Fruit fly (Drosophila melanogaster) Kc167 (cell line): ENCODE measurements around the gene Pfdn5.

Experiments used
- Myc ChIP-seq: fragments of >200 bp; optimal IDR thresholded peaks from 2 replicates; lab custom pipeline; 2017; ENCODE audit warnings: missing external identifiers
- Sin3A ChIP-seq: fragments of >200 bp; optimal IDR thresholded peaks from 2 replicates; lab custom pipeline; 2018; ENCODE audit warnings: missing external identifiers
- h ChIP-seq: fragments of >200 bp; optimal IDR thresholded peaks from 3 replicates; lab custom pipeline; 2018; ENCODE audit warnings: missing external identifiers
- insv ChIP-seq: fragments of >200 bp; optimal IDR thresholded peaks from 3 replicates; lab custom pipeline; 2018; ENCODE audit warnings: missing external identifiers
- psq ChIP-seq: fragments of >200 bp; optimal IDR thresholded peaks from 2 replicates; lab custom pipeline; 2017; ENCODE audit warnings: missing external identifiers
- ttk ChIP-seq: sonication (Bioruptor generic); optimal IDR thresholded peaks from 2 replicates; lab custom pipeline; 2017; ENCODE audit warnings: missing external identifiers

Pfdn5 gene

DNA sequence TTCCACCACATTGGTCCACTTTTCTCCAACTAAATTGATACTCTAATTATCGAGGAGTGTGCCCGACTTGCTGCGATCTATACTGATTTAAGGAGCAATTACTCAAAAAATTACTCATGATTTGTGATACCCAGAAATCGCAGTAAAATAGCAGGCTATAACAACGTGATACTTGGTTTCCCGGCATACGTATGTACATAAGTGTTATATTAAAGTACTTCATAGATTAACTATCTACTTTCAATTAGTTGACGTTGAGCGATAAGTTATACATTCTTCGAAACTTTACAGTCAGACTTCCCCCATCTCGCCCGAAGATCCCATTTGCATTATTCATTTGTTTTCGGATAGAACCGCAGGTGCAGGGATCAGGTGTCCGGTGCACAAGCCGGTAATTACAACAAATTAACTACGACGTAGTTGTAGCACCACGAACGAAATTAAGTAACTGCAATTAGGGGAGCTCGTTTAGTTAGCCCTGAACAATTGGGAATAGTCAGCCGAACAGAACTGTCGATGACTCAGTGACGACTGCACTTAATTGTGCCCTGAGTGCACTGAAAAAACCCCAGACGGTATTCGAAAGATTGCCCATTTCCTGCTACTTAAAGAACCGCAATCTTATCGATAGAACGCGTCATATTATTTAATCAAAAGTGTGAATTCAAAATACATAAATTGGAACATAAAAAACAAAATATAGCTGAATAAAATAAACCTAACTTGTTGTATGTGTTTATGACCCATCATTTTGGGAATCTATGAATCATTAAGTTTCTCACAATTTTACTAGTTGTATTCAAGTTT, 38.9 kb downstream of the Pfdn5 start:
- no peak for TF ChIP-seq Myc (lab: Kevin White, UChicago)
- no peak for TF ChIP-seq Sin3A (lab: Kevin White, UChicago)
- TF ChIP-seq ttk: no peak

DNA sequence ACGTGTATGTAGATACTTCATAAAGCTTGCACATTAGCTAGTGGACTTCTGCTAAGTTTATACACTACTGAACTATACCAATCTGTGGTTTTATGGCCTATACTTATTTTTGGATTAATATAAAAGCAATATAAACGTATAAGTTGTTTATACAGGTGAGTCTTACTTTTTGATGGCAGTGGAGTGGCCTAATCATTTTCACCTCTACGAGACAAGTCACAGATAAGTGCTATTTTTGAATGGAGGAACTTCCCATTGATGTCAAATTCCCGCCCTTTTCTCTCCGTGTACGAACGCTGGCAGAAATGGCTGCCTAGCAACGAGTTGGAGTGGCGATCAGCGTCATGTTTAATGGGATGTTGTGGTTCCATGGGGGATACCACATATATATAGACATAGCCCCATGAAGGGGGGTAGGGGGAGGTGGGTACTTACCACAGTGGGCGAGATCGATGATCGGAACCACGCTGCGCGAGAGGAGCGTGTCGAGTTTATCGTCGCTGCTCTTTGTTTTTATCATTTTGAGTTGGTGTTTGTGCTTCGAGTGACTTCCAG, 39.6 kb downstream of the Pfdn5 start:
- no peak for TF ChIP-seq Myc (lab: Kevin White, UChicago)
- TF ChIP-seq psq (lab: Kevin White, UChicago): no peak
- TF ChIP-seq Sin3A (lab: Kevin White, UChicago): no peak
- no peak for TF ChIP-seq ttk
- no peak for TF ChIP-seq insv (lab: Kevin White, UChicago)
- no peak for TF ChIP-seq h (lab: Kevin White, UChicago)

DNA sequence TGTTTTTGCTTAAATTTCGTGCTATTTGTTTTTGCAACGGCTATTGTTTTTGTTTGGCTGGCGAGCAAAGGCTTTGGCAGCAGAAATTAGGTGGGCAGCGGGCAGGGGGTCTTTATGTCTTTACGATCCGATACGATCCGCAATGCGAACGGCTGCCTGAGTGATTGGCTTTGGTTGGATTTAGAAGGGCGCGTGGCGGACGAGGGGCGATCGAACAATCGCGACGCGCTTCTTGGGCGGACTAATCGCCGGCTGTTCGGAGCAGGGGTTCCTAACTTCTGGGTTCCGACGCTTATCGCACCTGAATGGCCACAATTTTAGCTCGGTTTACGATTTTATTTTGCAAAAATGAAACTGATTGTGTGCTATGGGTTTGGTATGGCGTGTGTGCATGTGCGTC, 40.4 kb downstream of the Pfdn5 start:
- TF ChIP-seq Myc (lab: Kevin White, UChicago) (no peak), psq (lab: Kevin White, UChicago) (no peak), insv (lab: Kevin White, UChicago) (no peak), Sin3A (lab: Kevin White, UChicago) (no peak), ttk (no peak), h (lab: Kevin White, UChicago) (no peak)

DNA sequence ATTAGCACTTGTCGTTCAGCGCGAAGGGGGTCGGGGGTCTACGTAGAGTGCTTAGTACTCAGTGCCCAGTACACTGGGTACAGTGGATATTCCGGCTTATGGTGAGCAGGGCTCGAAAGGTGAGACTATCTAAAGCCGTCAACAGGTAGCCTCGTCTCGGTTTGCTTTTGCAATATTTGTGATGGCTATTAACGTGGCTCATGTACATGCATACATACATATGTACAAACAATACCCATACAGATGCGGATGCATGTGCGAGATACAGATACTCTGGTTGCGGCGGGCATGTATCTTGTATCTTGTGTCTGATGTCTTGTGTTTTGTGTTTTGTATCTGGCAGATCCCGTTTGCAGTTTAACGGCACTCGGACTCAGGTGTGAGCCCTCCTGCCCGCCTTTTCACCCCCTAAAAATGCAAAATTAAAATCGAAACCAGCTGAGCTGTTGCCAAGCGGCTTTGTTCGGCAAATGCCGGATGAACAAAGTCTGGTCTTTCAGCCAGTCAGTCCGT, 40.9 kb downstream of the Pfdn5 start:
- no peak for TF ChIP-seq insv (lab: Kevin White, UChicago)

DNA sequence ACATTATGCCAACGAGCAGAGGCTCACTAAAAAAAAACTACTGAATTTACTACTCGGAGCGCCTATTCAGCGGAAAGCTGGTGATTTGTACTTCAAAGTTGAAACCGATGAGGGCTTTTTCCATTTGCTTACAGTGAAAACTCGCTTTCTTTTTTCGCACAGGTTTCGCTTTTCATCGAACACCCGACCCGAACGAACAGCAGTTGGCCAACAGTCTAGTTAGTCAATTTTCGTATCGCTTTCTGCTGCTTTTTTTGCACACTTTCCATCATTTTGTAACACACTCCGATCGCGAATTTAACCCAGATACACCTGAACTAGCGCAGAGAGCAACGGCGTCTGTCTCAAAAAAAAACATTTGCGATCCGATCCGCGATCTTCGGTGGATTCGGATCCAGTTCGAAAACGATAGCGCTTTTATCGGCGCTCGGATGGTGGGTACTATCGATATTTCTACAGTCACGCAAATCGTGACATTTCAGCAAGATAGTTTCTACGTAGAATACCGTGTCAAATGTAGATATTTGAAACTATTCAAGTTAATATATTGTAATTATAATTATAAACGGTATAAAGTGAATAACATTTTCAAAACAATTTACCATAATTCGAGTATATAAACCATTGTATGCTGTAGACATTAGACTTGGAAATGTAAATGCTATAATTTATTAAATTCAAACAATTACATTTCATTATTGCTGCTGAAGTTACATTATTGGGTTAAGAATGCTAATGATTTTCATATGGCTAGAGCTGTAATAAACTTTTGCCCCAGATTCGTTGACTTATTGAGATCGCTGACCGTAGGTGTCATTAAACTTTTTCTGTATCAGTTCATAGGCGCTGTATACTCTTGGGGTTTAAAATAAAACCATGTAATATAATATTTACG, 41.7 kb downstream of the Pfdn5 start, which contains the start of gene CG5346:
Gene CG5346 (minus strand): TSS at position 400 of the 895 bp plus-strand sequence.
- TF ChIP-seq Sin3A (lab: Kevin White, UChicago) (no peak), ttk (no peak), Myc (lab: Kevin White, UChicago) (no peak), psq (lab: Kevin White, UChicago) (no peak), insv (lab: Kevin White, UChicago) (no peak), h (lab: Kevin White, UChicago) (no peak)

DNA sequence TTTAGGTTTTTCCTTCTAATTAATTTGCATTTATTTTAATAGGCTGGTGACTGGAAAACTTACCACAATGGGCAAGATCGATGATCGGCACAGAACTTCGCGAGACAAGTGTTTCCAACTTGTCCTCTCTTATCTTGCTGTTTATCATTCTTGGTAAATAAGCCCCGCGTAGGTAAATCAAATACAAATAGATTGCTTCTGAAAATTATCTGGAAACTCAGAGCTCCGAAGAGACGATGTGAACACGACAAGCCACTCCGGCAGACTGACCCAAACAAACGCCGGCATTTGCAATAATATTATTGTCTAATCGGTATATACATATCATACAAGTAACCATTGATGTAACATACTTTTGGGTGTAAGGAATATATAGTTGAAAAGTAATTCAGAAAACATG, 43.5 kb downstream of the Pfdn5 start, which contains the start of gene CG33099:
Gene CG33099 (minus strand): TSS at position 268 of the 400 bp plus-strand sequence.
- no peak for TF ChIP-seq insv (lab: Kevin White, UChicago)
- TF ChIP-seq ttk: no peak
- TF ChIP-seq Myc (lab: Kevin White, UChicago): no peak
- no peak for TF ChIP-seq h (lab: Kevin White, UChicago)
- TF ChIP-seq Sin3A (lab: Kevin White, UChicago): no peak
- no peak for TF ChIP-seq psq (lab: Kevin White, UChicago)

DNA sequence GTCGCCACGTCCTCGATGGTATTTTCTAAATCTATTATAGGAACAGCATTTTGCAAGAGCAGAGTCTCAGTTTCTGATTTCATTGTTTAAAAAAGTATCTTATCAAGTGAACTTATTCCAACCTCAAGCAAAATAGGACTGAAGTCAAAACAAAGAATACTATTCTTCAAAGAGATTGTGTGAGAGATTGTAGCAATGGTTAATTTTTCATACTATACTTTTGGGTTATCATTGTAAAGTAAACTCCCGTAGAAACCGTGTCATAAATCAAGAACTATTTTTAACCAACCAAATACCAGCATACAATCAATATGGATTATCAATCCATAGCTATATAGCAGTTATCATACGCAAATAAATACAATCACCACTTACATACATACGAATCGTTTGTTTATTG, 45.0 kb downstream of the Pfdn5 start, which contains the start of gene CG33093:
Gene CG33093 (minus strand): TSS at position 122 of the 400 bp plus-strand sequence.
- TF ChIP-seq h (lab: Kevin White, UChicago) (no peak), psq (lab: Kevin White, UChicago) (no peak), Myc (lab: Kevin White, UChicago) (no peak), ttk (no peak), insv (lab: Kevin White, UChicago) (no peak), Sin3A (lab: Kevin White, UChicago) (no peak)

DNA sequence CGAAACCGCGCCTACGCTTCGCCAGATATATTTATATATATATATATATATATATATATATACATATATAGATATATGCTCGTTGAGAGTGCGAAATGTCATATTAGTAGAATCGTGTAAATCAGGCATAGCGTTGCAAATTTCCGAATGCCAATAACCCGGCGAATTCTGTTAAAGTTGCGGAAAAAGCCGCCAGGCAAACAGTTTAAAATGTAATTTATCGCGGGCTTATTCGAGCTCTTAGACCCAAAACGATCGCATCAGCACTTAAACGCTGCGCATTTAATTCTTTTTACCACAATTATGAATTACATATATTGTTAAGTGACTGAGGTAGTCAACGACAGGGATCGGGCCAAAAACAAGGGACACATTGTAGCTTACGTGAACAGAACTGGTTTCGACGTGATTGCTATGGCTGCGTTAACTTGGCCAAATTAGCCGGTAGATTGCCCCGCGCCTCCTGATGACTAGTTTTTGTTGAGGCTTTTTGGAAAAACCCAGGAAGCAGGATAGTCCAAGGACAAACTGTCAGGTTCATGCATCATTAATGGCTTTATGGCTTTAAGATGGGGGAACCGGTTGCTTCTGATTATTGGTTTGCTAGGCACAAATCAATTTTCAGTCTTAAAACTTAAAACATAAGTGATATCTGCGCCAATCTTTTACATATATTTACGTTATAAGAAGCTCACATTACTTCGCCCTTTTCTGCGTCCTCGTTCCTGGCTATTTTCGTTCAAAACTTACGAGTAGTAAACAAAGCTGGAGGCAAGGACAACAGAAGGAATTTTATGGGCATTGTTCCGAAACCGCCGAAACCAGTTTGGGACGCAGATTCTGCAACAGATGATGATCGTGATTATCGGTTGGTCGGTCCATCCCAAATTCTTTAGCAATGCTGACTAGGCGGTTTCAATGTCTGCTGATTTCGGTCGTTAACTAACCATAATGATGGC, 47.4 kb downstream of the Pfdn5 start:
- TF ChIP-seq Sin3A (lab: Kevin White, UChicago) (no peak), ttk (no peak), insv (lab: Kevin White, UChicago) (no peak), Myc (lab: Kevin White, UChicago) (no peak), h (lab: Kevin White, UChicago) (no peak), psq (lab: Kevin White, UChicago) (no peak)

DNA sequence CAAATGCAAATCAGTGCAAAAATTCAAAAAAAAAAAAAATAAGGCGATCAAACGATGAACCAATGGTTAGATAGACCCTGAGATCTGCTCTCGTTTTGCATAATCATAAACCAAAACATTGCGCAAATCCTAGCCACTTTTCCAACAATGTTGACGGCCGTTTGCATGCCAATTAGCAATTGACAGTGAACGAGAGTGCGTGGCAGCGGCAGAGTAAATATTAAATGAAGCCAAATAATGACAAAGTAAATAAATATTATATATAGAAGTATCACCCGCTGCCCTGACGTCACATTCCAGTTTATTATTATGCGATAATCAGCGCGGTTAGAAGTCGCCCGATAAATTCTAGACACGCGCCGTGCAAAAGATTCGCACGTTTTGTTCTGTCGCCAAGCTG, 49.1 kb downstream of the Pfdn5 start:
- TF ChIP-seq psq (lab: Kevin White, UChicago) (no peak), h (lab: Kevin White, UChicago) (no peak), Myc (lab: Kevin White, UChicago) (no peak), ttk (no peak), insv (lab: Kevin White, UChicago) (no peak), Sin3A (lab: Kevin White, UChicago) (no peak)
